Fruit fly (Drosophila melanogaster): Measurements from ENCODE around the gene CG33169.

dm6 chr3L:22847679-22848118, 16.0 kb upstream of the CG33169 start:
- TF ChIP-seq CTCF (optimal IDR thresholded peaks at IDR 0.05), result no peak
- TF ChIP-seq CG8478 (optimal IDR thresholded peaks at IDR 0.05), result no peak

Measured in S2 (cell line).